Worm (Caenorhabditis elegans): ENCODE measurements around the gene dnj-8.

dnj-8 gene

ce11 chrII:6600973-6601372 is 3.1 kb upstream of the dnj-8 start, which contains the start of gene vps-33.2 (continued):
- no peak for TF ChIP-seq skn-1 (tag; optimal IDR thresholded peaks at IDR 0.05)
- peak; percentile 68 for TF ChIP-seq nhr-71 (tag; optimal IDR thresholded peaks at IDR 0.05)
- no peak for TF ChIP-seq unc-30 (tag; optimal IDR thresholded peaks at IDR 0.05)
- TF ChIP-seq elt-2 (tag; optimal IDR thresholded peaks at IDR 0.05) = no peak
- TF ChIP-seq dsc-1 (tag; optimal IDR thresholded peaks at IDR 0.05) = peak; percentile 36
- no peak for TF ChIP-seq zag-1 (tag; optimal IDR thresholded peaks at IDR 0.05)
- no peak for TF ChIP-seq nhr-77 (tag; optimal IDR thresholded peaks at IDR 0.05)
- peak; percentile 4 for TF ChIP-seq blmp-1 (tag; optimal IDR thresholded peaks at IDR 0.05)
- TF ChIP-seq lin-13 (GFP tag; optimal IDR thresholded peaks at IDR 0.05) = no peak
- TF ChIP-seq rnt-1 (tag; optimal IDR thresholded peaks at IDR 0.05) = peak; percentile 68
- no peak for TF ChIP-seq hlh-17 (GFP tag; optimal IDR thresholded peaks at IDR 0.05; ENCODE audit: borderline replicate concordance)
- peak; percentile 42 to 71 for TF ChIP-seq lin-35 (GFP tag; optimal IDR thresholded peaks at IDR 0.05)
- no peak for TF ChIP-seq alr-1 (tag; optimal IDR thresholded peaks at IDR 0.05; ENCODE audit: borderline replicate concordance)
- no peak for TF ChIP-seq C34B4.2 (tag; optimal IDR thresholded peaks at IDR 0.05)
- TF ChIP-seq pax-3 (tag; optimal IDR thresholded peaks at IDR 0.05) = no peak
- TF ChIP-seq dpl-1 (GFP tag; optimal IDR thresholded peaks at IDR 0.05) = peak; percentile 23 to 62 (median 60)
- TF ChIP-seq nhr-90 (tag; optimal IDR thresholded peaks at IDR 0.05; ENCODE audit: poor library complexity) = peak; percentile 0
- TF ChIP-seq irx-1 (tag; optimal IDR thresholded peaks at IDR 0.05) = peak; percentile 8
- no peak for TF ChIP-seq isw-1 (GFP tag; IDR thresholded peaks at IDR 0.05)
- TF ChIP-seq egl-27 (tag; optimal IDR thresholded peaks at IDR 0.05) = no peak
- TF ChIP-seq ceh-88 (GFP tag; IDR thresholded peaks at IDR 0.05) = no peak
- TF ChIP-seq ceh-8 (GFP tag; optimal IDR thresholded peaks at IDR 0.05) = no peak
- no peak for TF ChIP-seq sox-4 (tag; optimal IDR thresholded peaks at IDR 0.05)
- TF ChIP-seq aly-2 (tag; optimal IDR thresholded peaks at IDR 0.05) = no peak

- no peak for TF ChIP-seq hlh-17 (GFP tag; optimal IDR thresholded peaks at IDR 0.05; ENCODE audit: borderline replicate concordance)
- TF ChIP-seq nhr-11 (tag; optimal IDR thresholded peaks at IDR 0.05) = no peak
- TF ChIP-seq swsn-7 (tag; optimal IDR thresholded peaks at IDR 0.05) = no peak
Observed at ce11 chrII:6597507-6597906, 373 bp downstream of the dnj-8 start.

ce11 chrII:6594151-6594550 is 3.7 kb downstream of the dnj-8 start, which contains the start of gene aipr-1:
aipr-1 (minus strand) TSS chrII:6594251.
- no peak for TF ChIP-seq tbx-2 (tag; optimal IDR thresholded peaks at IDR 0.05)
- TF ChIP-seq blmp-1 (tag; optimal IDR thresholded peaks at IDR 0.05) = no peak
- TF ChIP-seq efl-1 (optimal IDR thresholded peaks at IDR 0.05) = no peak
- no peak for TF ChIP-seq efl-1 (GFP tag; optimal IDR thresholded peaks at IDR 0.05 in 1 of 2)
- no peak for TF ChIP-seq aha-1 (tag; optimal IDR thresholded peaks at IDR 0.05)
- no peak for TF ChIP-seq zip-4 (GFP tag; optimal IDR thresholded peaks at IDR 0.05)
- TF ChIP-seq nhr-11 (tag; optimal IDR thresholded peaks at IDR 0.05) = no peak

DNA sequence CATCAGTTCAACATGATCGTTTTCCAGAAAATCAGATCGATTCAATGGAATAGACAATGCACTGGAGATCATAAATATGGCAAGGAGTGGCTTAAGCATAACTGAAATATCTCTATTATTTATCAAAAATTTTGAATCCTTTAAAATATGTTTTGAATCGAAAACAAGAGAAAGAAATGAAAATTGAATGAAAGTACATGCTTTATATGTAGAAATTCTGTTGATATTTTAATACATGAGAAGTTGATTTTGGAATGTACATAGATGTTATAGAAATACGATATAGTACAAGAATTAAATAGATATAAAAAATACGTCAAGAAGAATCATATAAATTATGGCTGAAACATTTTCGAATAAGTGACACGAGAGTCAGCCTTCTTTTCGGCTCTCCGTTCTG is 5.6 kb downstream of the dnj-8 start, which contains the start of gene C56C10.9:
C56C10.9 (minus strand) TSS at position 101 of the 400 bp plus-strand sequence.
- TF ChIP-seq xbp-1 (tag; optimal IDR thresholded peaks at IDR 0.05) (no peak), lin-15B (tag; optimal IDR thresholded peaks at IDR 0.05) (no peak), mdl-1 (tag; optimal IDR thresholded peaks at IDR 0.05) (no peak), lin-35 (GFP tag; optimal IDR thresholded peaks at IDR 0.05) (no peak), fkh-4 (tag; optimal IDR thresholded peaks at IDR 0.05; ENCODE audit: borderline replicate concordance) (no peak), hpl-2 (GFP tag; optimal IDR thresholded peaks at IDR 0.05) (no peak), vab-15 (tag; optimal IDR thresholded peaks at IDR 0.05) (no peak), blmp-1 (tag; optimal IDR thresholded peaks at IDR 0.05) (no peak), pax-3 (tag; optimal IDR thresholded peaks at IDR 0.05) (no peak), fos-1 (tag; optimal IDR thresholded peaks at IDR 0.05) (no peak), unc-86 (tag; optimal IDR thresholded peaks at IDR 0.05) (no peak), lsy-2 (tag; optimal IDR thresholded peaks at IDR 0.05) (no peak), rnt-1 (tag; optimal IDR thresholded peaks at IDR 0.05) (no peak), tlp-1 (tag; optimal IDR thresholded peaks at IDR 0.05) (no peak), nhr-12 (tag; optimal IDR thresholded peaks at IDR 0.05) (no peak), aha-1 (tag; optimal IDR thresholded peaks at IDR 0.05) (no peak)
